Fruit fly (Drosophila melanogaster) whole organism, prepupa: Measurements from ENCODE around the gene CG15546.

ENCODE experiments used
- CG11294 ChIP-seq: fragments of 200-800 bp; sonication (Bioruptor generic); IDR thresholded peaks from 2 replicates; pipeline ENCODE4 v1.3.6; 2022; ENCODE audit warnings: missing biosample characterization, missing genetic modification characterization
- CG8319 ChIP-seq: fragments of 200-800 bp; sonication (Bioruptor generic); optimal IDR thresholded peaks from 3 replicates; lab custom pipeline; 2016; ENCODE audit warnings: missing biosample characterization, missing genetic modification characterization
- Eip78C ChIP-seq: fragments of 200-800 bp; sonication (Bioruptor generic); peaks from one replicate; lab custom pipeline; 2016; ENCODE audit warnings: missing biosample characterization, missing genetic modification characterization
- Ets96B ChIP-seq: fragments of 200-800 bp; optimal IDR thresholded peaks from 2 replicates; lab custom pipeline; 2019; ENCODE audit warnings: missing biosample characterization, mild to moderate bottlenecking, missing genetic modification characterization, moderate library complexity
- Lpt ChIP-seq: fragments of 200-800 bp; sonication (Bioruptor generic); optimal IDR thresholded peaks from 3 replicates; lab custom pipeline; 2016; ENCODE audit warnings: missing biosample characterization, missing genetic modification characterization
- lz ChIP-seq: fragments of 200-800 bp; sonication (Bioruptor generic); optimal IDR thresholded peaks from 3 replicates; lab custom pipeline; 2016; ENCODE audit warnings: missing biosample characterization, missing genetic modification characterization

DNA sequence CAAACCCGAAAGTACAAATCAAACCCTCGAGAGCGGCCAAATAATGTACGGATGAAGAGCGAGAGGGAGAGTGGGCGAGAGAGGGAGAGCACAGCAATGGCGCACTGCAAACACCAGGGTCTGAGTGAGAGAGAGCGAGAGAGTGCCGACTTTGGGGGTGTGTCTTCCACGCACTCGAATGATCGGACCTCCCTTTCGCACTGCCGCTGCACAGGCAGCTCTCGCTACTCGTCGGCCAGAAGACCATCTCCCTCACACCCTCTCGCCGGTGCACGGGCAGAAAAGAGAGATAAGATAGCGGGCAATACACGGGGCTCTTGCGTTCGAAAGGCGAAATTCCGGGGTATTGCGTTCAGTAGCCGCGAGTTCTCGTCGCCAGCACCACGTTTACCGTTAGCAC is 36.4 kb upstream of the CG15546 start, which contains the start of gene Ptx1:
- TF ChIP-seq CG11294 (GFP tag; lab: Robert Waterston, UW) (no peak), lz (GFP tag; lab: Kevin White, UChicago) (no peak), Lpt (GFP tag; lab: Kevin White, UChicago) (no peak), CG8319 (GFP tag; lab: Kevin White, UChicago) (no peak), Eip78C (GFP tag; lab: Kevin White, UChicago) (no peak), Ets96B (tag; lab: Kevin White, UChicago) (no peak)
